Fruit fly (Drosophila melanogaster) whole organism, prepupa: ENCODE data around the gene elg1.

ENCODE experiments used
- Blimp-1 ChIP-seq: fragments of 200-800 bp; sonication (Bioruptor generic); optimal IDR thresholded peaks from 3 replicates; lab custom pipeline; 2017; ENCODE audit warnings: missing biosample characterization, missing genetic modification characterization, mild to moderate bottlenecking, moderate library complexity, missing genetic modification reagents
- CG10631 ChIP-seq: fragments of 200-800 bp; sonication (Bioruptor generic); optimal IDR thresholded peaks from 2 replicates; lab custom pipeline; 2016; ENCODE audit warnings: missing biosample characterization, missing genetic modification characterization
- CG10669 ChIP-seq: fragments of 200-800 bp; sonication (Bioruptor generic); optimal IDR thresholded peaks from 3 replicates; lab custom pipeline; 2018; ENCODE audit warnings: missing biosample characterization, mild to moderate bottlenecking, missing genetic modification characterization, moderate library complexity
- CG11902 ChIP-seq: fragments of 200-800 bp; sonication (Bioruptor generic); optimal IDR thresholded peaks from 3 replicates; lab custom pipeline; 2016; ENCODE audit warnings: missing biosample characterization, missing genetic modification characterization
- CG15336 ChIP-seq: fragments of 200-800 bp; sonication (Bioruptor generic); IDR thresholded peaks from 2 replicates; pipeline ENCODE4 v1.3.6; 2022; ENCODE audit warnings: missing biosample characterization, missing genetic modification characterization
- CG16779 ChIP-seq: fragments of 200-800 bp; sonication (Bioruptor generic); optimal IDR thresholded peaks from 3 replicates; lab custom pipeline; 2017; ENCODE audit warnings: missing biosample characterization, mild to moderate bottlenecking, missing genetic modification characterization
- CG3032 ChIP-seq: fragments of 200-800 bp; optimal IDR thresholded peaks from 2 replicates; lab custom pipeline; 2019; ENCODE audit warnings: missing biosample characterization, mild to moderate bottlenecking, missing genetic modification characterization, moderate library complexity
- CG32006 ChIP-seq: fragments of 200-800 bp; sonication (Bioruptor generic); optimal IDR thresholded peaks from 3 replicates; lab custom pipeline; 2017; ENCODE audit warnings: missing biosample characterization, mild to moderate bottlenecking, missing genetic modification characterization
- CG34406 ChIP-seq: fragments of 200-800 bp; sonication (Bioruptor generic); optimal IDR thresholded peaks from 3 replicates; lab custom pipeline; 2016; ENCODE audit warnings: missing biosample characterization, missing genetic modification characterization
- CG3919 ChIP-seq: fragments of 200-800 bp; sonication (Bioruptor generic); optimal IDR thresholded peaks from 3 replicates; lab custom pipeline; 2016; ENCODE audit warnings: missing biosample characterization, missing genetic modification characterization
- CG6163 ChIP-seq: fragments of 200-800 bp; sonication (Bioruptor generic); IDR thresholded peaks from 3 replicates; pipeline ENCODE4 v1.3.6; 2022; ENCODE audit warnings: missing biosample characterization, missing genetic modification characterization
- CG6276 ChIP-seq: fragments of 200-800 bp; sonication (Bioruptor generic); optimal IDR thresholded peaks from 2 replicates; lab custom pipeline; 2017; ENCODE audit warnings: missing biosample characterization, mild to moderate bottlenecking, missing genetic modification characterization
- CG6792 ChIP-seq: fragments of 200-800 bp; sonication (Bioruptor generic); optimal IDR thresholded peaks from 3 replicates; lab custom pipeline; 2016; ENCODE audit warnings: missing biosample characterization, missing genetic modification characterization
- CG6808 ChIP-seq: fragments of 200-800 bp; sonication (Bioruptor generic); optimal IDR thresholded peaks from 3 replicates; lab custom pipeline; 2017; ENCODE audit warnings: missing biosample characterization, missing genetic modification characterization, mild to moderate bottlenecking, moderate library complexity, missing genetic modification reagents
- CG6854 ChIP-seq: fragments of 200-800 bp; sonication (Bioruptor generic); optimal IDR thresholded peaks from 2 replicates; lab custom pipeline; 2017; ENCODE audit warnings: missing biosample characterization, mild to moderate bottlenecking, missing genetic modification characterization
- CG7368 ChIP-seq: fragments of 200-800 bp; sonication (Bioruptor generic); optimal IDR thresholded peaks from 3 replicates; lab custom pipeline; 2016; ENCODE audit warnings: missing biosample characterization, missing genetic modification characterization
- CG8119 ChIP-seq: fragments of 200-800 bp; sonication (Bioruptor generic); IDR thresholded peaks from 3 replicates; pipeline ENCODE4 v1.3.6; 2022; ENCODE audit warnings: missing biosample characterization, missing genetic modification characterization
- CG9139 ChIP-seq: fragments of 200-800 bp; sonication (Bioruptor generic); optimal IDR thresholded peaks from 3 replicates; lab custom pipeline; 2017; ENCODE audit warnings: missing biosample characterization, mild to moderate bottlenecking, missing genetic modification characterization
- Eip75B ChIP-seq: fragments of 200-800 bp; sonication (Bioruptor generic); optimal IDR thresholded peaks from 3 replicates; lab custom pipeline; 2016; ENCODE audit warnings: missing biosample characterization, missing genetic modification characterization
- Eip78C ChIP-seq: fragments of 200-800 bp; sonication (Bioruptor generic); peaks from one replicate; lab custom pipeline; 2016; ENCODE audit warnings: missing biosample characterization, missing genetic modification characterization
- Ets21C ChIP-seq: fragments of 200-800 bp; sonication (Bioruptor generic); optimal IDR thresholded peaks from 3 replicates; lab custom pipeline; 2016; ENCODE audit warnings: missing biosample characterization, missing genetic modification characterization
- Ets96B ChIP-seq: fragments of 200-800 bp; optimal IDR thresholded peaks from 2 replicates; lab custom pipeline; 2019; ENCODE audit warnings: missing biosample characterization, mild to moderate bottlenecking, missing genetic modification characterization, moderate library complexity
- Hr38 ChIP-seq: sonication (Bioruptor generic); optimal IDR thresholded peaks from 2 replicates; lab custom pipeline; 2016; ENCODE audit warnings: missing biosample characterization, missing genetic modification characterization
- Hr39 ChIP-seq: fragments of 200-800 bp; sonication (Bioruptor generic); optimal IDR thresholded peaks from 2 replicates; lab custom pipeline; 2016; ENCODE audit warnings: missing biosample characterization, missing genetic modification characterization
- Lpt ChIP-seq: fragments of 200-800 bp; sonication (Bioruptor generic); optimal IDR thresholded peaks from 3 replicates; lab custom pipeline; 2016; ENCODE audit warnings: missing biosample characterization, missing genetic modification characterization
- Sox102F ChIP-seq: fragments of 200-800 bp; sonication (Bioruptor generic); optimal IDR thresholded peaks from 2 replicates; lab custom pipeline; 2016; ENCODE audit warnings: missing biosample characterization, mild to moderate bottlenecking, missing genetic modification characterization
- Sox15 ChIP-seq: fragments of 200-800 bp; sonication (Bioruptor generic); optimal IDR thresholded peaks from 3 replicates; lab custom pipeline; 2016; ENCODE audit warnings: missing biosample characterization, missing genetic modification characterization
- achi ChIP-seq: fragments of 200-800 bp; sonication (Bioruptor generic); optimal IDR thresholded peaks from 3 replicates; lab custom pipeline; 2016; ENCODE audit warnings: missing biosample characterization, missing genetic modification characterization
- acj6 ChIP-seq: fragments of 200-800 bp; sonication (Bioruptor generic); optimal IDR thresholded peaks from 3 replicates; lab custom pipeline; 2016; ENCODE audit warnings: missing biosample characterization, missing genetic modification characterization
- cyc ChIP-seq: fragments of 200-800 bp; sonication (Bioruptor generic); optimal IDR thresholded peaks from 3 replicates; lab custom pipeline; 2016; ENCODE audit warnings: missing biosample characterization, missing genetic modification characterization
- dac ChIP-seq: fragments of 200-800 bp; sonication (Bioruptor generic); optimal IDR thresholded peaks from 2 replicates; lab custom pipeline; 2017; ENCODE audit warnings: missing biosample characterization, mild to moderate bottlenecking, missing genetic modification characterization
- dsx ChIP-seq: fragments of 200-800 bp; optimal IDR thresholded peaks from 3 replicates; lab custom pipeline; 2019; ENCODE audit warnings: missing biosample characterization, mild to moderate bottlenecking, missing genetic modification characterization, moderate library complexity; ENCODE audit not compliant: poor library complexity, severe bottlenecking
- eg ChIP-seq: fragments of 200-800 bp; sonication (Bioruptor generic); IDR thresholded peaks from 3 replicates; pipeline ENCODE4 v1.3.6; 2022; ENCODE audit warnings: missing biosample characterization, missing genetic modification characterization
- esn ChIP-seq: fragments of 200-800 bp; sonication (Bioruptor generic); optimal IDR thresholded peaks from 2 replicates; lab custom pipeline; 2016; ENCODE audit warnings: missing biosample characterization, mild to moderate bottlenecking, missing genetic modification characterization, moderate library complexity
- fd59A ChIP-seq: fragments of 200-800 bp; sonication (Bioruptor generic); optimal IDR thresholded peaks from 2 replicates; lab custom pipeline; 2017; ENCODE audit warnings: missing biosample characterization, mild to moderate bottlenecking, missing genetic modification characterization, missing genetic modification reagents
- fd85E ChIP-seq: fragments of 200-800 bp; sonication (Bioruptor generic); optimal IDR thresholded peaks from 3 replicates; lab custom pipeline; 2016; ENCODE audit warnings: missing biosample characterization, missing genetic modification characterization
- fkh ChIP-seq: fragments of 200-800 bp; sonication (Bioruptor generic); optimal IDR thresholded peaks from 3 replicates; lab custom pipeline; 2017; ENCODE audit warnings: missing biosample characterization, mild to moderate bottlenecking, missing genetic modification characterization, moderate library complexity
- net ChIP-seq: fragments of 200-800 bp; sonication (Bioruptor generic); optimal IDR thresholded peaks from 3 replicates; lab custom pipeline; 2016; ENCODE audit warnings: missing biosample characterization, missing genetic modification characterization
- pdm3 ChIP-seq: fragments of 200-800 bp; sonication (Bioruptor generic); optimal IDR thresholded peaks from 3 replicates; lab custom pipeline; 2016; ENCODE audit warnings: missing biosample characterization, missing genetic modification characterization
- salr ChIP-seq, 2 experiments: fragments of 200-800 bp; sonication (Bioruptor generic); optimal IDR thresholded peaks; 3 replicates each; lab custom pipeline; 2016 to 2018; ENCODE audit warnings: missing biosample characterization in 2 of 2, missing genetic modification characterization in 2 of 2, mild to moderate bottlenecking in 1 of 2
- spab ChIP-seq: fragments of 200-800 bp; sonication (Bioruptor generic); optimal IDR thresholded peaks from 2 replicates; lab custom pipeline; 2017; ENCODE audit warnings: missing biosample characterization, mild to moderate bottlenecking, missing genetic modification characterization, missing genetic modification reagents
- ss ChIP-seq, 2 experiments: fragments of 200-800 bp; sonication (Bioruptor generic); optimal IDR thresholded peaks; 2 replicates in 1 of 2; 3 replicates in 1 of 2; lab custom pipeline; 2017 to 2018; ENCODE audit warnings: mild to moderate bottlenecking in 2 of 2, missing biosample characterization in 2 of 2, missing genetic modification characterization in 2 of 2, moderate library complexity in 1 of 2
- svp ChIP-seq: fragments of 200-800 bp; sonication (Bioruptor generic); peaks from one replicate; lab custom pipeline; 2016; ENCODE audit warnings: missing biosample characterization, missing genetic modification characterization
- topi ChIP-seq: fragments of 200-800 bp; sonication (Bioruptor generic); optimal IDR thresholded peaks from 3 replicates; lab custom pipeline; 2016; ENCODE audit warnings: missing biosample characterization, missing genetic modification characterization
- vri ChIP-seq: fragments of 200-800 bp; sonication (Bioruptor generic); optimal IDR thresholded peaks from 3 replicates; lab custom pipeline; 2016; ENCODE audit warnings: missing biosample characterization, mild to moderate bottlenecking, missing genetic modification characterization

elg1 gene

DNA sequence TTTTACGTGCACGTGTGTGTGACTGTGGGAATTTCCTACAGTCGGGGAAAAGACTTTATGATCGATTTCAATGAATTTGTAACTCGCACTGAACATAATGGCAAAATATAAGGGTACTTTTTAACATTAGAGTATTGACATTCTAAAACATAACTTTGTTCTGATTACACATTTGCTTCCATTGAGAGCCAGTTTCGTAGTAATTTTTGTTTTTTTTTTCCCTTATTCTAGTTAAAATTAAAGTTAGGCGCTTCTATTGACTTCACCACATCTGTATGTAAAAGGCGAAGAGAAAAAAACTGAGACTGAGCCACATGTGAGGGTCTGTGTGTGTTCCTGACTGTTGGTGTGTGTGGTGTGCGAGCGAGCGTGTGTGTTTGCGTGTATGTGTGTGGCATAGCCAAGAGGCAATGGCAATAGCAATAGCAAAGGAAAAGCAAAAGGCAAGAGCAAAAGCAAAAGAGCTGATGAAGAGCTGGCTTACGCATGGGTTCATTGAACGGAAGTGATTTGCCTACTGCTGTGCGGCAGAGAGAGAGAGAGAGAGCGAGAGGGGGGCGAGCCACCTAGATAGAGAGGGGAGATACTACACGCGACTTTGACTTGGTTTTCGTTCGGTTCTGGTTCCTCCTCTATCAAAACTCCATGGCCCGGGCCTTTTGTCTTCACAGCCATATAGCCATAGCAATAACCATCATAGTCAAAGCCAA is 30.2 kb downstream of the elg1 start (continued):
- TF ChIP-seq CG3919 (GFP tag; lab: Kevin White, UChicago) (peak; percentile 78), CG7368 (GFP tag; lab: Kevin White, UChicago) (no peak), ss (GFP tag; optimal IDR thresholded peaks at IDR 0.05; lab: Kevin White, UChicago) (peak in 1 of 2 experiments; percentile 50), CG3032 (peak; percentile 63), Eip75B (GFP tag; lab: Kevin White, UChicago) (peak; percentile 57), acj6 (peak; percentile 76), Sox102F (GFP tag; lab: Kevin White, UChicago) (peak; percentile 47), pdm3 (GFP tag; lab: Kevin White, UChicago) (peak; percentile 83), dsx (GFP tag; lab: Kevin White, UChicago) (peak; percentile 33)

DNA sequence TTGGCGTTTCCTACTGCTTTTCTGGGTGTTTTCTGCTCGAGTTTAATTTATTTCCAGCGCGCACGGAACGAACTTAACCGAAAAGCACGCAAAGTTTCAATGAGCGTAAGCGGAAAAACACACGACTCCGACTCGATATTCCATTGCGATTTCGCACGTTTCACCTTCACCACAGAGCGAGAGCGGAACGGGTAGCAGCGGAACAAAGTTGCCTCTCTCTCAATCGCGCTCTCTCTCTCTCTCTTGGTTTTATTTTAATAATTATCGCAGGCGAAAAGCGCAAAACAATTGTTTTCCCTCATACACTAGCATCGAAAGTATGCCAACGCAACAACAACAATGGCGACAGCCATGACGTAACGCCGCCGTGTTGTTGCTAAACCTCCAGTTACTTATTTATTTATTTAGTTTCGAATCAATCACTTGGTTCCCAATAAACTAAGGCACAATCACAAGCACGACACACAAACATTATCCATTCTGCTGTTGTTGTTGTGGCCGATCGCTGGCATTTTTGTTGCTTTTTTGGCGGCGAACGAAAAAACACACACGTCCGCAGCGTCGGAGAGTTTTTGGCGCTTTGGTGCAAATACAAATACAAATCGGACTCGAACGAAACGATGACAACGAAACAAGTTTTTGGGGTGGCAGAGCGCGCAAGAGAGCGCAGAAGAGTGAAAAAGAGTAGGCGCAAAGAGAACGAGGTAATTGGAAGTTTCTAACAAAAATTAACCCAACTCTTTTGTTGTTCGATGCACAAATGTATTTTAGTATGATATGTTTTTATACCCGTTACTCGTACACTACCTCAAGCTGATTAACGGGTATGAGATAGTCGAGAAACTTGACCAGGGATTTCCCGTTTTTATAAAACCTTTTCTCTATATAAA is 32.6 kb downstream of the elg1 start, which contains the start of gene CG5151:
Gene CG5151, minus strand, starts transcription at position 552 of the 890 bp plus-strand sequence.
- TF ChIP-seq topi (peak; percentile 30), CG16779 (tag; lab: Kevin White, UChicago) (peak; percentile 17), eg (peak; percentile 67; the same call in 2 of the 3 replicates), dac (GFP tag; lab: Kevin White, UChicago) (no peak), fkh (peak; percentile 65), fd59A (GFP tag; lab: Kevin White, UChicago) (no peak), CG7368 (GFP tag; lab: Kevin White, UChicago) (peak; percentile 18), Blimp-1 (peak; percentile 8), net (GFP tag; lab: Kevin White, UChicago) (peak; percentile 12), CG32006 (peak; percentile 36), Ets96B (tag; lab: Kevin White, UChicago) (peak; percentile 41), vri (GFP tag; lab: Kevin White, UChicago) (peak; percentile 90), cyc (GFP tag; lab: Kevin White, UChicago) (no peak), CG10669 (peak; percentile 11), CG34406 (GFP tag; lab: Kevin White, UChicago) (no peak), Hr38 (GFP tag; lab: Kevin White, UChicago) (no peak), svp (GFP tag; lab: Kevin White, UChicago) (peak; percentile 64), pdm3 (GFP tag; lab: Kevin White, UChicago) (no peak), Lpt (GFP tag; lab: Kevin White, UChicago) (peak; percentile 21), CG6792 (GFP tag; lab: Kevin White, UChicago) (no peak), Eip75B (GFP tag; lab: Kevin White, UChicago) (peak; percentile 43), CG3919 (GFP tag; lab: Kevin White, UChicago) (peak; percentile 27), CG6808 (GFP tag; lab: Kevin White, UChicago) (peak; percentile 39), ss (GFP tag; optimal IDR thresholded peaks at IDR 0.05; lab: Kevin White, UChicago) (peak; percentile 51 to 75), Ets21C (GFP tag; lab: Kevin White, UChicago) (no peak), Sox15 (no peak), esn (peak; percentile 40), fd85E (GFP tag; lab: Kevin White, UChicago) (no peak), Hr39 (GFP tag; lab: Kevin White, UChicago) (no peak), CG8119 (peak; percentile 72), achi (GFP tag; lab: Kevin White, UChicago) (peak; percentile 28), CG15336 (GFP tag; lab: Robert Waterston, UW) (no peak; the same call in none of the 2 replicates), CG9139 (GFP tag; lab: Kevin White, UChicago) (peak; percentile 56), CG6163 (GFP tag; lab: Robert Waterston, UW) (peak; percentile 59; the same call in 2 of the 3 replicates), CG10631 (no peak), Eip78C (GFP tag; lab: Kevin White, UChicago) (peak; percentile 79), spab (GFP tag; lab: Kevin White, UChicago) (peak; percentile 7), CG6854 (peak; percentile 75), salr (GFP tag; optimal IDR thresholded peaks at IDR 0.05; lab: Kevin White, UChicago) (no peak), CG6276 (GFP tag; lab: Kevin White, UChicago) (peak; percentile 59), CG3032 (peak; percentile 13), CG11902 (GFP tag; lab: Kevin White, UChicago) (no peak)
